Worm (Caenorhabditis elegans): ENCODE measurements around the gene C11G10.1.

DNA sequence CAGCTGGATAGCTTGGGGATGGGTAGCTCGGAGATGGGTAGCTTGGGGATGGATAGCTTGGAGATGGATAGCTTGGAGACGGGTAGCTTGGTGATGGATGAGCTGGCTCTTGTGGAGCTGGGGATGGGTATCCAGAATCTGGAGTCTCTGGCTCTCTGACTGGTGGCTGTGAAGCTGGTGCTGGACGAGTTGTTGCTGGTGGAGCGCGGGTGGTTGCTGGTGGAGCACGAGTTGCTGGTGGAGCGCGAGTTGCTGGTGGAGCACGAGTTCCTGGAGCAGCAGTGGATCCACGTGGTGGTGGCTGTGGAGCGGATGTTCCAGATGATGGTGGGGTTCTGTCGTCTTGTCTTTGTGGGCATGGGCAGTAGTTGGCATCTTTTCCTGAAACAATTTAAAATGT lies 16.7 kb upstream of the C11G10.1 start:
- TF ChIP-seq snpc-4 (tag; optimal IDR thresholded peaks at IDR 0.05) (no peak), mdl-1 (tag; optimal IDR thresholded peaks at IDR 0.05) (no peak), pqm-1 (tag; optimal IDR thresholded peaks at IDR 0.05) (no peak), skn-1 (tag; optimal IDR thresholded peaks at IDR 0.05) (no peak), ztf-4 (tag; optimal IDR thresholded peaks at IDR 0.05) (no peak)
